Fruit fly (Drosophila melanogaster) whole organism, wandering third instar larva: ENCODE measurements around the gene CG1789.
A peak's percentile ranks its signal among the peaks of the same experiment; 100 is the strongest.

ENCODE experiments used
- CG32264 ChIP-seq: fragments of 200-800 bp; sonication (Bioruptor generic); optimal IDR thresholded peaks from 2 replicates; lab custom pipeline; 2016; ENCODE audit warnings: missing biosample characterization, missing genetic modification characterization
- Dfd ChIP-seq: fragments of >200 bp; optimal IDR thresholded peaks from 2 replicates; lab custom pipeline; 2017; ENCODE audit warnings: missing biosample characterization, missing genetic modification characterization
- Hnf4 ChIP-seq: fragments of 200-800 bp; sonication (Bioruptor generic); optimal IDR thresholded peaks from 2 replicates; lab custom pipeline; 2016; ENCODE audit warnings: missing biosample characterization, mild to moderate bottlenecking, missing genetic modification characterization
- Mio ChIP-seq: sonication (Bioruptor generic); optimal IDR thresholded peaks from 2 replicates; lab custom pipeline; 2016; ENCODE audit warnings: missing biosample characterization, missing genetic modification characterization
- Myc ChIP-seq: fragments of >200 bp; optimal IDR thresholded peaks from 2 replicates; lab custom pipeline; 2017
- brk ChIP-seq: fragments of 200-800 bp; sonication (Bioruptor generic); optimal IDR thresholded peaks from 2 replicates; lab custom pipeline; 2016; ENCODE audit warnings: missing biosample characterization, mild to moderate bottlenecking, missing genetic modification characterization
- fru ChIP-seq: fragments of 200-800 bp; sonication (Bioruptor generic); optimal IDR thresholded peaks from 3 replicates; lab custom pipeline; 2016; ENCODE audit warnings: missing biosample characterization, mild to moderate bottlenecking, missing genetic modification characterization
- h ChIP-seq: fragments of 200-800 bp; sonication (Bioruptor generic); optimal IDR thresholded peaks from 3 replicates; lab custom pipeline; 2016; ENCODE audit warnings: missing biosample characterization, mild to moderate bottlenecking, missing genetic modification characterization
- pan ChIP-seq: fragments of >200 bp; optimal IDR thresholded peaks from 2 replicates; lab custom pipeline; 2017
- psq ChIP-seq: fragments of 200-800 bp; sonication (Bioruptor generic); optimal IDR thresholded peaks from 3 replicates; lab custom pipeline; 2017; ENCODE audit warnings: missing biosample characterization, mild to moderate bottlenecking, missing genetic modification characterization, moderate library complexity
- sage ChIP-seq: fragments of 200-800 bp; sonication (Bioruptor generic); optimal IDR thresholded peaks from 2 replicates; lab custom pipeline; 2016; ENCODE audit warnings: missing biosample characterization, mild to moderate bottlenecking, missing genetic modification characterization
- usp ChIP-seq: fragments of >200 bp; optimal IDR thresholded peaks from 2 replicates; lab custom pipeline; 2017; ENCODE audit warnings: missing biosample characterization, missing genetic modification characterization

dm6 chrX:8677434-8677833 is 42.9 kb upstream of the CG1789 start:
- TF ChIP-seq pan (lab: Kevin White, UChicago): no peak
- no peak for TF ChIP-seq sage
- no peak for TF ChIP-seq brk
- TF ChIP-seq Myc (lab: Kevin White, UChicago): no peak
- TF ChIP-seq usp: no peak
- peak; percentile 91 for TF ChIP-seq fru
- TF ChIP-seq CG32264 (GFP tag; lab: Kevin White, UChicago): no peak
- no peak for TF ChIP-seq Dfd
- TF ChIP-seq Hnf4 (GFP tag; lab: Kevin White, UChicago): no peak
- TF ChIP-seq Mio (GFP tag; lab: Kevin White, UChicago): no peak
- TF ChIP-seq h (GFP tag; lab: Kevin White, UChicago): peak; percentile 19
- TF ChIP-seq psq (GFP tag; lab: Kevin White, UChicago): no peak
